Worm (Caenorhabditis elegans) whole organism, L1 larva: ENCODE data around the gene adss-1.

ENCODE experiments used
- C16A3.4 ChIP-seq: fragments of 150-350 bp; optimal IDR thresholded peaks from 2 replicates; lab custom pipeline; 2014; ENCODE audit warnings: missing biosample characterization, missing genetic modification characterization
- F16B12.6 ChIP-seq: fragments of 150-350 bp; optimal IDR thresholded peaks from 2 replicates; lab custom pipeline; 2014; ENCODE audit warnings: missing biosample characterization, missing genetic modification characterization
- aha-1 ChIP-seq: fragments of 150-350 bp; optimal IDR thresholded peaks from 2 replicates; lab custom pipeline; 2014; ENCODE audit warnings: missing biosample characterization, missing genetic modification characterization
- aly-2 ChIP-seq: fragments of 150-350 bp; optimal IDR thresholded peaks from 2 replicates; lab custom pipeline; 2014; ENCODE audit warnings: missing biosample characterization, missing genetic modification characterization
- ama-1 ChIP-seq: fragments of 150-350 bp; optimal IDR thresholded peaks from 2 replicates; lab custom pipeline; 2014
- ceh-82 ChIP-seq, 3 experiments: fragments of 150-350 bp in 1 of 3; sonication (generic microtip) in 2 of 3; optimal IDR thresholded peaks; 2 replicates each; lab custom pipeline; 2014 to 2017; ENCODE audit warnings: missing biosample characterization in 3 of 3, missing genetic modification characterization in 3 of 3
- ceh-88 ChIP-seq: fragments of 200-800 bp; sonication (Bioruptor generic); IDR thresholded peaks from 2 replicates; pipeline ENCODE4 v1.3.6; 2022; ENCODE audit warnings: missing genetic modification characterization, missing compliant biosample characterization
- dpl-1 ChIP-seq, 3 experiments: fragments of 150-350 bp in 2 of 3; sonication (generic microtip) in 1 of 3; optimal IDR thresholded peaks; 2 replicates each; lab custom pipeline; 2014 to 2017; ENCODE audit warnings: missing biosample characterization in 3 of 3, missing genetic modification characterization in 3 of 3, missing genetic modification reagents in 3 of 3
- efl-1 ChIP-seq, 4 experiments: fragments of 150-350 bp; optimal IDR thresholded peaks in 3 of 4; peaks in 1 of 4; 1 replicate in 1 of 4; 2 replicates in 3 of 4; lab custom pipeline; 2014; ENCODE audit warnings: missing biosample characterization in 2 of 4, missing genetic modification characterization in 2 of 4, missing genetic modification reagents in 2 of 4
- egl-13 ChIP-seq: sonication (generic microtip); optimal IDR thresholded peaks from 2 replicates; lab custom pipeline; 2016; ENCODE audit warnings: missing genotype, missing genetic modification reagents, missing genetic modification characterization, missing compliant biosample characterization
- elt-2 ChIP-seq: sonication (generic microtip); optimal IDR thresholded peaks from 2 replicates; lab custom pipeline; 2016; ENCODE audit warnings: missing genetic modification characterization, mild to moderate bottlenecking, inconsistent platforms, missing compliant biosample characterization, missing genetic modification reagents
- elt-3 ChIP-seq, 6 experiments: fragments of 150-350 bp in 1 of 6; sonication (generic microtip); optimal IDR thresholded peaks; 2 replicates each; lab custom pipeline; 2017 to 2018; ENCODE audit warnings: missing biosample characterization in 6 of 6, missing genetic modification characterization in 6 of 6, inconsistent platforms in 1 of 6
- hpl-2 ChIP-seq: fragments of 150-350 bp; optimal IDR thresholded peaks from 2 replicates; lab custom pipeline; 2014; ENCODE audit warnings: missing biosample characterization, missing genetic modification reagents, missing genetic modification characterization
- isw-1 ChIP-seq: fragments of 200-800 bp; sonication (Bioruptor generic); IDR thresholded peaks from 2 replicates; pipeline ENCODE4 v1.3.6; 2022; ENCODE audit warnings: missing genetic modification characterization, missing compliant biosample characterization
- jun-1 ChIP-seq: fragments of 150-350 bp; optimal IDR thresholded peaks from 2 replicates; lab custom pipeline; 2014; ENCODE audit warnings: missing biosample characterization, missing genetic modification reagents, missing genetic modification characterization
- lin-14 ChIP-seq: fragments of 200-800 bp; sonication (Bioruptor generic); optimal IDR thresholded peaks from 2 replicates; lab custom pipeline; 2018; ENCODE audit warnings: mild to moderate bottlenecking, missing genetic modification characterization, moderate library complexity, missing compliant biosample characterization
- lin-15B ChIP-seq: fragments of 150-350 bp; sonication (generic microtip); optimal IDR thresholded peaks from 3 replicates; lab custom pipeline; 2014; ENCODE audit warnings: missing biosample characterization, missing genetic modification characterization
- lin-35 ChIP-seq, 2 experiments: fragments of 150-350 bp; optimal IDR thresholded peaks; 2 replicates each; lab custom pipeline; 2014; ENCODE audit warnings: missing biosample characterization in 2 of 2, missing genetic modification characterization in 2 of 2, missing genetic modification reagents in 2 of 2
- lin-39 ChIP-seq: fragments of 150-350 bp; optimal IDR thresholded peaks from 2 replicates; lab custom pipeline; 2014; ENCODE audit warnings: missing biosample characterization, missing genetic modification reagents, missing genetic modification characterization
- lir-3 ChIP-seq: sonication (generic microtip); optimal IDR thresholded peaks from 2 replicates; lab custom pipeline; 2016; ENCODE audit warnings: mild to moderate bottlenecking, missing genetic modification characterization, moderate library complexity, missing compliant biosample characterization; ENCODE audit not compliant: poor library complexity
- lsy-2 ChIP-seq, 2 experiments: fragments of 150-350 bp; optimal IDR thresholded peaks; 2 replicates each; lab custom pipeline; 2014; ENCODE audit warnings: missing biosample characterization in 2 of 2, missing genetic modification characterization in 2 of 2
- mab-9 ChIP-seq: fragments of 200-800 bp; sonication (Bioruptor generic); IDR thresholded peaks from 2 replicates; pipeline ENCODE4 v1.3.6; 2022; ENCODE audit warnings: missing genetic modification reagents, missing genetic modification characterization, missing compliant biosample characterization
- mdl-1 ChIP-seq, 2 experiments: fragments of 150-350 bp; optimal IDR thresholded peaks; 2 replicates each; lab custom pipeline; 2014 to 2017; ENCODE audit warnings: missing biosample characterization in 2 of 2, missing genetic modification characterization in 2 of 2, inconsistent platforms in 1 of 2
- mef-2 ChIP-seq: fragments of 150-350 bp; optimal IDR thresholded peaks from 2 replicates; lab custom pipeline; 2014; ENCODE audit warnings: missing biosample characterization, missing genetic modification characterization
- nhr-28 ChIP-seq: fragments of 150-350 bp; optimal IDR thresholded peaks from 2 replicates; lab custom pipeline; 2014; ENCODE audit warnings: missing biosample characterization, missing genetic modification characterization
- nhr-71 ChIP-seq: sonication (generic microtip); optimal IDR thresholded peaks from 2 replicates; lab custom pipeline; 2016; ENCODE audit warnings: mild to moderate bottlenecking, missing genetic modification characterization, moderate library complexity, missing compliant biosample characterization
- nhr-76 ChIP-seq: sonication (generic microtip); optimal IDR thresholded peaks from 2 replicates; lab custom pipeline; 2017; ENCODE audit warnings: missing biosample characterization, missing genetic modification characterization
- nhr-77 ChIP-seq: fragments of 150-350 bp; optimal IDR thresholded peaks from 2 replicates; lab custom pipeline; 2014; ENCODE audit warnings: missing biosample characterization, missing genetic modification characterization
- nhr-85 ChIP-seq: sonication (generic microtip); peaks from one replicate; lab custom pipeline; 2016; ENCODE audit warnings: missing genetic modification characterization, inconsistent platforms, missing compliant biosample characterization
- pag-3 ChIP-seq: sonication (generic microtip); optimal IDR thresholded peaks from 2 replicates; lab custom pipeline; 2017; ENCODE audit warnings: missing genetic modification characterization, mild to moderate bottlenecking, missing compliant biosample characterization, antibody characterized with exemption, borderline replicate concordance; ENCODE audit not compliant: insufficient read depth
- pax-3 ChIP-seq: fragments of 200-800 bp; sonication (Bioruptor generic); optimal IDR thresholded peaks from 2 replicates; lab custom pipeline; 2018; ENCODE audit warnings: mild to moderate bottlenecking, missing genetic modification characterization, moderate library complexity, missing compliant biosample characterization
- rnt-1 ChIP-seq: sonication (generic microtip); optimal IDR thresholded peaks from 2 replicates; lab custom pipeline; 2016; ENCODE audit warnings: mild to moderate bottlenecking, missing genetic modification characterization, moderate library complexity, missing compliant biosample characterization
- skn-1 ChIP-seq: fragments of 150-350 bp; optimal IDR thresholded peaks from 2 replicates; lab custom pipeline; 2014; ENCODE audit warnings: missing biosample characterization, missing genetic modification characterization
- snpc-4 ChIP-seq: fragments of 150-350 bp; optimal IDR thresholded peaks from 2 replicates; lab custom pipeline; 2014; ENCODE audit warnings: missing biosample characterization, missing genetic modification characterization
- sox-4 ChIP-seq: sonication (generic microtip); optimal IDR thresholded peaks from 2 replicates; lab custom pipeline; 2016; ENCODE audit warnings: missing genetic modification characterization, missing compliant biosample characterization
- sup-37 ChIP-seq: fragments of 200-800 bp; sonication (Bioruptor generic); optimal IDR thresholded peaks from 2 replicates; lab custom pipeline; 2018; ENCODE audit warnings: mild to moderate bottlenecking, missing genetic modification characterization, missing compliant biosample characterization
- swsn-7 ChIP-seq: sonication (generic microtip); optimal IDR thresholded peaks from 2 replicates; lab custom pipeline; 2016; ENCODE audit warnings: missing genetic modification characterization, missing compliant biosample characterization
- tbx-2 ChIP-seq: sonication (generic microtip); optimal IDR thresholded peaks from 2 replicates; lab custom pipeline; 2016; ENCODE audit warnings: missing genetic modification characterization, missing compliant biosample characterization
- unc-30 ChIP-seq: sonication (generic microtip); optimal IDR thresholded peaks from 2 replicates; lab custom pipeline; 2017; ENCODE audit warnings: missing biosample characterization, missing genetic modification characterization
- unc-86 ChIP-seq: sonication (generic microtip); optimal IDR thresholded peaks from 2 replicates; lab custom pipeline; 2016; ENCODE audit warnings: missing genetic modification characterization, missing compliant biosample characterization
- vab-15 ChIP-seq: sonication (generic microtip); optimal IDR thresholded peaks from 2 replicates; lab custom pipeline; 2017; ENCODE audit warnings: missing genotype, mild to moderate bottlenecking, missing genetic modification characterization, missing compliant biosample characterization
- zip-4 ChIP-seq: fragments of 200-800 bp; sonication (Bioruptor generic); optimal IDR thresholded peaks from 2 replicates; lab custom pipeline; 2018; ENCODE audit warnings: mild to moderate bottlenecking, missing genetic modification characterization, moderate library complexity, missing compliant biosample characterization
- ztf-11 ChIP-seq, 2 experiments: sonication (generic microtip); optimal IDR thresholded peaks; 2 replicates each; lab custom pipeline; 2016 to 2017; ENCODE audit warnings: missing genetic modification characterization in 2 of 2, missing biosample characterization in 1 of 2, missing compliant biosample characterization in 1 of 2

The adss-1 gene

ce11 chrV:4842544-4842943 is 19.3 kb upstream of the adss-1 start, which contains the start of the genes cwp-2 and cwp-3:
TSS of gene cwp-2 (minus strand) at chrV:4842644.
TSS of gene cwp-3 (plus strand) at chrV:4842836.
- no peak for TF ChIP-seq vab-15 (tag; lab: Kevin White, UChicago)
- no peak for TF ChIP-seq aha-1
- TF ChIP-seq lin-35 (GFP tag; optimal IDR thresholded peaks at IDR 0.05; lab: Kevin White, UChicago): no peak
- no peak for TF ChIP-seq nhr-77 (tag; lab: Kevin White, UChicago)
- TF ChIP-seq unc-30 (tag; lab: Kevin White, UChicago): no peak
- TF ChIP-seq unc-86 (tag; lab: Kevin White, UChicago): no peak
- no peak for TF ChIP-seq sup-37 (GFP tag; lab: Kevin White, UChicago)

- TF ChIP-seq hpl-2 (no peak), egl-13 (tag; lab: Kevin White, UChicago) (no peak), sup-37 (GFP tag; lab: Kevin White, UChicago) (no peak), elt-3 (tag; optimal IDR thresholded peaks at IDR 0.05; lab: Kevin White, UChicago) (no peak), lsy-2 (tag; optimal IDR thresholded peaks at IDR 0.05; lab: Kevin White, UChicago) (no peak), ceh-88 (no peak), F16B12.6 (tag; lab: Kevin White, UChicago) (no peak), nhr-76 (tag; lab: Kevin White, UChicago) (no peak), jun-1 (no peak), pax-3 (tag; lab: Kevin White, UChicago) (no peak), aly-2 (tag; lab: Kevin White, UChicago) (no peak), elt-2 (tag; lab: Kevin White, UChicago) (no peak), snpc-4 (no peak), lin-39 (no peak), zip-4 (no peak), C16A3.4 (no peak), pag-3 (no peak), sox-4 (tag; lab: Kevin White, UChicago) (no peak), nhr-28 (no peak)
- TF ChIP-seq, all 84 proteins: peak for 0
These were observed 18.0 kb upstream of the adss-1 start, which contains the start of gene cwp-1 for ce11 chrV:4841179-4841578. TSS of gene cwp-1 (minus strand) at chrV:4841279.

ce11 chrV:4839913-4840312 is 16.7 kb upstream of the adss-1 start, which contains the start of gene nas-9:
TSS of gene nas-9 (minus strand) at chrV:4840013.
- TF ChIP-seq isw-1 (GFP tag; lab: Robert Waterston, UW) (no peak), elt-3 (tag; optimal IDR thresholded peaks at IDR 0.05; lab: Kevin White, UChicago) (peak in 1 of 6 experiments; percentile 29), nhr-85 (tag; lab: Kevin White, UChicago) (peak; percentile 55)

ce11 chrV:4834277-4834676 is 11.1 kb upstream of the adss-1 start, which contains the start of gene C37H5.14:
TSS of gene C37H5.14 (minus strand) at chrV:4834377.
- TF ChIP-seq ama-1 (lab: Kevin White, UChicago): no peak
- TF ChIP-seq pax-3 (tag; lab: Kevin White, UChicago): no peak
- no peak for TF ChIP-seq efl-1 (optimal IDR thresholded peaks at IDR 0.05; lab: Kevin White, UChicago)
- TF ChIP-seq efl-1 (GFP tag; optimal IDR thresholded peaks at IDR 0.05 in 1 of 2; lab: Kevin White, UChicago): peak in 1 of 2 experiments; percentile 47
- TF ChIP-seq dpl-1 (GFP tag; optimal IDR thresholded peaks at IDR 0.05; lab: Kevin White, UChicago): no peak
- TF ChIP-seq mdl-1 (tag; optimal IDR thresholded peaks at IDR 0.05; lab: Kevin White, UChicago): no peak
- no peak for TF ChIP-seq F16B12.6 (tag; lab: Kevin White, UChicago)
- no peak for TF ChIP-seq unc-30 (tag; lab: Kevin White, UChicago)

ce11 chrV:4826710-4827380 is 3.6 kb upstream of the adss-1 start, which contains the start of the genes hsp-6 and C37H5.5:
TSS of gene hsp-6 (minus strand) at chrV:4826760.
TSS of gene C37H5.5 (plus strand) at chrV:4827360.
- peak; percentile 91 for TF ChIP-seq nhr-71 (tag; lab: Kevin White, UChicago)
- peak; percentile 36 to 89 (median 51) for TF ChIP-seq ceh-82 (tag; optimal IDR thresholded peaks at IDR 0.05; lab: Kevin White, UChicago)
- TF ChIP-seq skn-1 (tag; lab: Kevin White, UChicago): peak; percentile 92
- peak; percentile 21 for TF ChIP-seq F16B12.6 (tag; lab: Kevin White, UChicago)
- TF ChIP-seq lir-3: no peak
- peak; percentile 79 for TF ChIP-seq tbx-2 (tag; lab: Kevin White, UChicago)
- peak; percentile 67 for TF ChIP-seq unc-86 (tag; lab: Kevin White, UChicago)
- no peak for TF ChIP-seq ztf-11 (tag; optimal IDR thresholded peaks at IDR 0.05; lab: Kevin White, UChicago)
- no peak for TF ChIP-seq mef-2 (tag; lab: Kevin White, UChicago)
- TF ChIP-seq zip-4: peak; percentile 31
- peak; percentile 79 for TF ChIP-seq swsn-7
- peak; percentile 78 for TF ChIP-seq lin-15B (tag; lab: Kevin White, UChicago)
- TF ChIP-seq lin-14 (GFP tag; lab: Kevin White, UChicago): no peak
- peak; percentile 84 for TF ChIP-seq rnt-1 (tag; lab: Kevin White, UChicago)
- TF ChIP-seq jun-1: peak; percentile 27
- TF ChIP-seq mab-9 (GFP tag; lab: Robert Waterston, UW): peak; percentile 18; the same call in 1 of the 2 replicates
